Worm (Caenorhabditis elegans): ENCODE measurements around the gene B0252.3.

DNA sequence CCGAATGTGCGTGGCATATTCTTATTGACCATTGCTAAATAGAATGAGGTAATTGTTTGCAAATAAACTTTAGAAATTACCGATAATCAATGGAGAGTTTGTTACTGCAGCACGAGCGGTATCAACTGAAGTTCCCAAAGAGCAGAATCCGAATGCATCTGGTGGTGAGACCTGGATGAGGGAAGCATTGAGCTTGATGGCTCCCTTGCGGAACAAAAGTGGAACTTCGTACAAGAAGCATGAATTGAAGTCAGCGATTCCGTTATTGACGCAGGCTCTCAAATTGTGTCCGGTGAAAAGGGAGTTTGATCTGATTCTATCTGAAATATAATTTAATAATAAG, 18.0 kb downstream of the B0252.3 start:
- TF ChIP-seq cog-1 (tag; optimal IDR thresholded peaks at IDR 0.05) (no peak), tab-1 (GFP tag; IDR thresholded peaks at IDR 0.05) (no peak), flt-1 (GFP tag; IDR thresholded peaks at IDR 0.05) (no peak)
